Fruit fly (Drosophila melanogaster) whole organism, pupa: Measurements from ENCODE around the gene Idh3b.

ENCODE experiments used
- CG10348 ChIP-seq: fragments of 200-800 bp; sonication (Bioruptor generic); IDR thresholded peaks from 2 replicates; pipeline ENCODE4 v1.3.6; 2022; ENCODE audit warnings: missing biosample characterization, missing genetic modification characterization
- CG12605 ChIP-seq: fragments of 200-800 bp; sonication (Bioruptor generic); IDR thresholded peaks from 2 replicates; pipeline ENCODE4 v1.3.6; 2022; ENCODE audit warnings: missing biosample characterization, missing genetic modification characterization
- CG13204 ChIP-seq: fragments of 200-800 bp; sonication (Bioruptor generic); optimal IDR thresholded peaks from 2 replicates; lab custom pipeline; 2018; ENCODE audit warnings: missing biosample characterization, mild to moderate bottlenecking, missing genetic modification characterization, moderate library complexity
- CG14655 ChIP-seq: fragments of 200-800 bp; sonication (Bioruptor generic); optimal IDR thresholded peaks from 3 replicates; lab custom pipeline; 2017; ENCODE audit warnings: mild to moderate bottlenecking, missing biosample characterization, missing genetic modification reagents, missing genetic modification characterization
- CG15710 ChIP-seq: fragments of 200-800 bp; sonication (Bioruptor generic); optimal IDR thresholded peaks from 2 replicates; lab custom pipeline; 2018; ENCODE audit warnings: missing biosample characterization, mild to moderate bottlenecking, missing genetic modification characterization, moderate library complexity
- CG17806 ChIP-seq: fragments of 200-800 bp; sonication (Bioruptor generic); optimal IDR thresholded peaks from 2 replicates; lab custom pipeline; 2018; ENCODE audit warnings: missing biosample characterization, mild to moderate bottlenecking, missing genetic modification characterization, moderate library complexity
- CG32121 ChIP-seq: fragments of 200-800 bp; sonication (Bioruptor generic); IDR thresholded peaks from 2 replicates; pipeline ENCODE4 v1.3.6; 2022; ENCODE audit warnings: missing biosample characterization, missing genetic modification characterization
- CG34367 ChIP-seq: fragments of 200-800 bp; sonication (Bioruptor generic); optimal IDR thresholded peaks from 2 replicates; lab custom pipeline; 2018; ENCODE audit warnings: missing biosample characterization, mild to moderate bottlenecking, missing genetic modification characterization
- CG4496 ChIP-seq: fragments of 200-800 bp; sonication (Bioruptor generic); IDR thresholded peaks from 3 replicates; pipeline ENCODE4 v1.3.6; 2022; ENCODE audit warnings: missing biosample characterization, missing genetic modification characterization
- CG8159 ChIP-seq: fragments of 200-800 bp; sonication (Bioruptor generic); optimal IDR thresholded peaks from 3 replicates; lab custom pipeline; 2018; ENCODE audit warnings: missing biosample characterization, mild to moderate bottlenecking, missing genetic modification characterization, moderate library complexity
- CG8301 ChIP-seq: fragments of 200-800 bp; sonication (Bioruptor generic); optimal IDR thresholded peaks from 2 replicates; lab custom pipeline; 2018; ENCODE audit warnings: missing biosample characterization, mild to moderate bottlenecking, missing genetic modification characterization
- CG9948 ChIP-seq: fragments of 200-800 bp; sonication (Bioruptor generic); optimal IDR thresholded peaks from 2 replicates; lab custom pipeline; 2018; ENCODE audit warnings: missing biosample characterization, mild to moderate bottlenecking, missing genetic modification characterization, moderate library complexity
- D1 ChIP-seq: fragments of 200-800 bp; sonication (Bioruptor generic); optimal IDR thresholded peaks from 2 replicates; lab custom pipeline; 2018; ENCODE audit warnings: missing biosample characterization, mild to moderate bottlenecking, missing genetic modification characterization, moderate library complexity
- EcR ChIP-seq: fragments of 200-800 bp; sonication (Bioruptor generic); optimal IDR thresholded peaks from 3 replicates; lab custom pipeline; 2019; ENCODE audit warnings: missing biosample characterization, missing genetic modification characterization, mild to moderate bottlenecking, moderate library complexity, missing genetic modification reagents
- Ets98B ChIP-seq: fragments of 200-800 bp; sonication (Bioruptor generic); IDR thresholded peaks from 2 replicates; pipeline ENCODE4 v1.3.6; 2022; ENCODE audit warnings: missing biosample characterization, missing genetic modification characterization
- Pif1A ChIP-seq: fragments of 200-800 bp; sonication (Bioruptor generic); optimal IDR thresholded peaks from 3 replicates; lab custom pipeline; 2016; ENCODE audit warnings: missing biosample characterization, missing genetic modification characterization
- Pif1B ChIP-seq: fragments of 200-800 bp; sonication (Bioruptor generic); optimal IDR thresholded peaks from 3 replicates; lab custom pipeline; 2016; ENCODE audit warnings: missing biosample characterization, missing genetic modification characterization
- Snoo ChIP-seq: fragments of 200-800 bp; sonication (Bioruptor generic); optimal IDR thresholded peaks from 3 replicates; lab custom pipeline; 2017; ENCODE audit warnings: missing biosample characterization, mild to moderate bottlenecking, missing genetic modification characterization, inconsistent platforms
- fd96Ca ChIP-seq: fragments of 200-800 bp; sonication (Bioruptor generic); IDR thresholded peaks from 3 replicates; pipeline ENCODE4 v1.3.6; 2022; ENCODE audit warnings: missing biosample characterization, missing genetic modification characterization
- gl ChIP-seq: fragments of 200-800 bp; sonication (Bioruptor generic); optimal IDR thresholded peaks from 2 replicates; lab custom pipeline; 2018; ENCODE audit warnings: missing biosample characterization, mild to moderate bottlenecking, missing genetic modification characterization
- rn ChIP-seq: fragments of 200-800 bp; sonication (Bioruptor generic); IDR thresholded peaks from 2 replicates; pipeline ENCODE4 v1.3.6; 2022; ENCODE audit warnings: missing biosample characterization, missing genetic modification characterization

Idh3b gene

dm6 chr3R:22043748-22044402, 24.7 kb upstream of the Idh3b start:
- TF ChIP-seq CG10348: no peak
- TF ChIP-seq CG17806 (tag; lab: Kevin White, UChicago): no peak
- TF ChIP-seq D1 (tag; lab: Kevin White, UChicago): peak; percentile 19
- TF ChIP-seq CG34367: no peak
- TF ChIP-seq EcR (GFP tag; lab: Kevin White, UChicago): peak; percentile 97
- no peak for TF ChIP-seq CG14655 (GFP tag; lab: Kevin White, UChicago)
- TF ChIP-seq Snoo: no peak
- no peak for TF ChIP-seq CG8301 (tag; lab: Kevin White, UChicago)
- TF ChIP-seq rn (GFP tag; lab: Robert Waterston, UW): no peak
- no peak for TF ChIP-seq CG9948 (tag; lab: Kevin White, UChicago)
- TF ChIP-seq Ets98B (GFP tag; lab: Robert Waterston, UW): no peak
- TF ChIP-seq CG13204 (GFP tag; lab: Kevin White, UChicago): peak; percentile 7
- TF ChIP-seq CG12605 (GFP tag; lab: Robert Waterston, UW): no peak
- TF ChIP-seq Pif1A (GFP tag; lab: Kevin White, UChicago): no peak
- TF ChIP-seq CG32121 (GFP tag; lab: Robert Waterston, UW): no peak
- 0 out of 3 replicates have a peak, but pooled peaks have one; percentile 7 for TF ChIP-seq fd96Ca (GFP tag; lab: Robert Waterston, UW)
- no peak for TF ChIP-seq CG4496
- no peak for TF ChIP-seq CG8159 (tag; lab: Kevin White, UChicago)
- no peak for TF ChIP-seq CG15710 (tag; lab: Kevin White, UChicago)
- no peak for TF ChIP-seq gl (tag; lab: Kevin White, UChicago)
- no peak for TF ChIP-seq Pif1B

- TF ChIP-seq Snoo (no peak), CG12605 (GFP tag; lab: Robert Waterston, UW) (0 out of 2 replicates have a peak, but pooled peaks have one; percentile 20), CG8159 (tag; lab: Kevin White, UChicago) (no peak), Pif1A (GFP tag; lab: Kevin White, UChicago) (no peak), Ets98B (GFP tag; lab: Robert Waterston, UW) (no peak), D1 (tag; lab: Kevin White, UChicago) (no peak), CG4496 (no peak)
Measured at dm6 chr3R:22042982-22043381, 23.8 kb upstream of the Idh3b start.

DNA sequence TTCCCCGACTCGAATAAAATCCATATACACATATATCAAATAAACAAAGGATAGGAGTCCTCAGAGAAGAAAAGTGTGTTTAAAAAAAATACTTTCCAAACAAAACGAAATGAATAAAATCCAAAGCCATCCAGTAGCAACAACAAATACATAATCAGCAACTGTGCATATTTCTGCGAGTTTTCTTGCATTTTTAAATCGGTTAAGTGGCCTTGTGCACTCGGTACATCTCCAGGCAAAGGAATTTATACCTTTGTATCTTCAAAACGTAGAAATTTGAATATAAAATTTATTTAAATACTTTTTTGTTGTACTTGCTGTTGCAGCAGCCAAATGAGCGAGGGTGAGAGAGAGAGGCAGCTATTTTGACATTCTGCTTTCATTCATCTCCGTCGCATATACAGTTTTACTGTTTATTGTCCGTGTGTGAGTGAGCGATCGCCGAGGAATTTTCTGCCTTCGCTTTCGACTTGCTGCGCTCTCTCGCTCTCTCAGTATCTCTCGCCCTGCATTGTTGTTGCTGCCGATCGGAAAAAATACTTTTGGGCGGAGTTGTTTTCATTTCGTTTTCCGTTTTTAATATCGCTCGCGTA, 23.2 kb upstream of the Idh3b start:
- no peak for TF ChIP-seq CG8159 (tag; lab: Kevin White, UChicago)
- peak; percentile 35 for TF ChIP-seq EcR (GFP tag; lab: Kevin White, UChicago)

DNA sequence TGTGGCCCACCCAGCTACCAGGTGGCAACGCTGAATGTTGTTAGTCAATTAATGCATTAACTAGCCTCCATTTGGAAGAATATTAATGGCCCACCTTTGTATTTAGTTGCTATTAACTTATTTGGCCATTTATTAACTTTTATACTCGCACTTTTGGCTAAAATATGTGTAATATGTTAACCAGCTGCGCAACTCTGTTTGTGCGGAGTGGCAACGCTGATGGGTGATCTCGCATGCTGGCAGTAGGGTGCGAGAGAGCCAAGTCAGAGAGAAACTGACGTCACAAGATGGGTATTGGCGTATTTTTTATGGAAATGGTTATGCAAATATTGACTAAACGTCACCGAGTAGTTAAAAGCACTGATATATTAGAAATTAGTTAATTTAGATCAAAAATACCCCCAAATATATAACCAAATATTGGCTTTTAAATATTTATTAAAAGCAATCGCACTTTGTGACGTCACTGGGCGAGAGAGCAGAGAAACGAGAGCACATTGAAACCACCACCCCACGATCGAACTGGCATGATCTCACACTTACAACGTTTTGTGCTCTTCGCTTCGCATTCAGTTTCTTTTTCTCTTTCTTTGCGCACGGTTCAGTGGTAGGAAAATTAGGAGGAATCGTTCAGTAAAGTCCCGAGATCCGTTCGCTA, 22.6 kb upstream of the Idh3b start, which contains the start of gene how:
TSS of gene how (plus strand) at position 567 of the 658 bp plus-strand sequence.
- TF ChIP-seq Pif1B (peak; percentile 40), CG32121 (GFP tag; lab: Robert Waterston, UW) (no peak), CG4496 (no peak), CG8301 (tag; lab: Kevin White, UChicago) (no peak), Snoo (peak; percentile 16), Ets98B (GFP tag; lab: Robert Waterston, UW) (no peak), CG15710 (tag; lab: Kevin White, UChicago) (peak; percentile 13), Pif1A (GFP tag; lab: Kevin White, UChicago) (peak; percentile 33), fd96Ca (GFP tag; lab: Robert Waterston, UW) (peak; percentile 5; the same call in 1 of the 3 replicates)
- TF ChIP-seq, all 21 proteins: peak for 5

DNA sequence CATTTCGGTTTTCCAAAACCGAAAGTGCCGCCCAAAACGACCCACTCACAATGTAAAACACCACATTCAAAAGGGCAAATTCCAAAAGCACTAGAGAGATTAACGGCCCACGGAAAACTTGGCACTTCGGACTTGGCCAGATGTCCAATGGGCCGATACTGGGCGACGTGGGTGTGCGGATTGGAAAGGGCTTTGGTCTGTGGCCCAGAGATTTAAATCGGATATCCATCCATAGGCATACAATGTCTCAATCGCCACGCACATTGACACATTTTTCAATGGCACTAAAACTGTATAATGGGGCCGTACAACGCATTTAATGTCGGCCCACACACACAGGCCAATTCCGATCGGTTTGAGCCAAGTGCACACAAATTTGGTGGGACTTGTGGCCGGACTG, 21.2 kb upstream of the Idh3b start:
- TF ChIP-seq CG12605 (GFP tag; lab: Robert Waterston, UW) (no peak), CG13204 (GFP tag; lab: Kevin White, UChicago) (no peak), Ets98B (GFP tag; lab: Robert Waterston, UW) (no peak), CG15710 (tag; lab: Kevin White, UChicago) (no peak), rn (GFP tag; lab: Robert Waterston, UW) (no peak), CG4496 (no peak), CG32121 (GFP tag; lab: Robert Waterston, UW) (no peak)
- TF ChIP-seq, all 21 proteins: peak for 0

- TF ChIP-seq Pif1B: no peak
- TF ChIP-seq Snoo: peak; percentile 57
- peak; percentile 90 for TF ChIP-seq Ets98B (GFP tag; lab: Robert Waterston, UW)
- peak; percentile 90 for TF ChIP-seq CG32121 (GFP tag; lab: Robert Waterston, UW)
- TF ChIP-seq D1 (tag; lab: Kevin White, UChicago): no peak
- no peak for TF ChIP-seq EcR (GFP tag; lab: Kevin White, UChicago)
- no peak for TF ChIP-seq Pif1A (GFP tag; lab: Kevin White, UChicago)
- no peak for TF ChIP-seq CG8301 (tag; lab: Kevin White, UChicago)
- TF ChIP-seq CG10348: no peak
- TF ChIP-seq CG12605 (GFP tag; lab: Robert Waterston, UW): peak; percentile 85
- peak; percentile 89 for TF ChIP-seq fd96Ca (GFP tag; lab: Robert Waterston, UW)
- TF ChIP-seq CG13204 (GFP tag; lab: Kevin White, UChicago): no peak
- no peak for TF ChIP-seq gl (tag; lab: Kevin White, UChicago)
- TF ChIP-seq CG4496: peak; percentile 92
- TF ChIP-seq CG17806 (tag; lab: Kevin White, UChicago): peak; percentile 37
- TF ChIP-seq CG14655 (GFP tag; lab: Kevin White, UChicago): no peak
- TF ChIP-seq CG15710 (tag; lab: Kevin White, UChicago): peak; percentile 49
- peak; percentile 66 for TF ChIP-seq rn (GFP tag; lab: Robert Waterston, UW)
- TF ChIP-seq CG8159 (tag; lab: Kevin White, UChicago): no peak
- TF ChIP-seq CG34367: no peak
- TF ChIP-seq CG9948 (tag; lab: Kevin White, UChicago): peak; percentile 31
Measured at dm6 chr3R:22039480-22039879, 20.3 kb upstream of the Idh3b start.
